Worm (Caenorhabditis elegans) whole organism, L4 larva: ENCODE data around the gene mbf-1.

Experiments used
- F10B5.3 ChIP-seq: sonication (generic microtip); optimal IDR thresholded peaks from 2 replicates; lab custom pipeline; 2016; ENCODE audit warnings: mild to moderate bottlenecking, missing genetic modification characterization, missing compliant biosample characterization
- F26F4.8 ChIP-seq: fragments of 200-800 bp; sonication (Bioruptor generic); conservative IDR thresholded peaks from 2 replicates; pipeline ENCODE4 v1.3.6; 2022; ENCODE audit warnings: missing genetic modification characterization, missing compliant biosample characterization
- F37D6.2 ChIP-seq: sonication (generic microtip); optimal IDR thresholded peaks from 2 replicates; lab custom pipeline; 2016; ENCODE audit warnings: mild to moderate bottlenecking, missing genetic modification characterization, missing compliant biosample characterization
- F49E8.2 ChIP-seq: sonication (generic microtip); optimal IDR thresholded peaks from 2 replicates; lab custom pipeline; 2016; ENCODE audit warnings: missing compliant biosample characterization, mild to moderate bottlenecking, missing genetic modification characterization, borderline replicate concordance
- R02D3.7 ChIP-seq: fragments of 150-350 bp; sonication (generic microtip); optimal IDR thresholded peaks from 3 replicates; lab custom pipeline; 2014; ENCODE audit warnings: missing biosample characterization, missing genetic modification characterization
- Y105C5A.15 ChIP-seq: fragments of 200-800 bp; sonication (Bioruptor generic); IDR thresholded peaks from 2 replicates; pipeline ENCODE4 v1.3.6; 2022; ENCODE audit warnings: missing genetic modification characterization, missing compliant biosample characterization
- Y48G9A.11 ChIP-seq: fragments of 200-800 bp; sonication (Bioruptor generic); IDR thresholded peaks from 2 replicates; pipeline ENCODE4 v1.3.6; 2022; ENCODE audit warnings: missing genetic modification reagents, missing genetic modification characterization, missing compliant biosample characterization
- Y5F2A.4 ChIP-seq: fragments of 200-800 bp; sonication (Bioruptor generic); optimal IDR thresholded peaks from 2 replicates; lab custom pipeline; 2018; ENCODE audit warnings: mild to moderate bottlenecking, missing genetic modification characterization, missing compliant biosample characterization
- Y75B8A.6 ChIP-seq: fragments of 200-800 bp; sonication (Bioruptor generic); IDR thresholded peaks from 2 replicates; pipeline ENCODE4 v1.3.6; 2022; ENCODE audit warnings: missing genetic modification reagents, missing genetic modification characterization, missing compliant biosample characterization
- aha-1 ChIP-seq: fragments of 150-350 bp; peaks from one replicate; lab custom pipeline; 2014; ENCODE audit warnings: missing biosample characterization, missing genetic modification characterization
- ama-1 ChIP-seq: fragments of 150-350 bp; optimal IDR thresholded peaks from 2 replicates; lab custom pipeline; 2014; ENCODE audit warnings: inconsistent platforms, mixed read lengths
- ceh-20 ChIP-seq: fragments of 200-800 bp; sonication (Bioruptor generic); IDR thresholded peaks from 2 replicates; pipeline ENCODE4 v1.3.6; 2022; ENCODE audit warnings: missing genetic modification reagents, missing genetic modification characterization, missing compliant biosample characterization
- ceh-28 ChIP-seq: fragments of 150-350 bp; optimal IDR thresholded peaks from 2 replicates; lab custom pipeline; 2014; ENCODE audit warnings: missing biosample characterization, missing genetic modification reagents, missing genetic modification characterization
- ces-1 ChIP-seq: fragments of 150-350 bp; sonication (generic microtip); optimal IDR thresholded peaks from 4 replicates; lab custom pipeline; 2014; ENCODE audit warnings: missing biosample characterization, missing genetic modification reagents, missing genetic modification characterization
- cey-2 ChIP-seq: sonication (generic microtip); optimal IDR thresholded peaks from 3 replicates; lab custom pipeline; 2017; ENCODE audit warnings: missing genetic modification characterization, mild to moderate bottlenecking, missing compliant biosample characterization, antibody characterized with exemption, borderline replicate concordance; ENCODE audit not compliant: insufficient read depth
- ctbp-1 ChIP-seq: fragments of 200-800 bp; sonication (Bioruptor generic); IDR thresholded peaks from 2 replicates; pipeline ENCODE4 v1.3.6; 2022; ENCODE audit warnings: missing genetic modification reagents, missing genetic modification characterization, missing compliant biosample characterization
- dmd-6 ChIP-seq: fragments of 200-800 bp; sonication (Bioruptor generic); IDR thresholded peaks from 2 replicates; pipeline ENCODE4 v1.3.6; 2022; ENCODE audit warnings: missing genetic modification reagents, missing genetic modification characterization, missing compliant biosample characterization
- dpl-1 ChIP-seq: fragments of 150-350 bp; optimal IDR thresholded peaks from 2 replicates; lab custom pipeline; 2014; ENCODE audit warnings: missing biosample characterization, missing genetic modification reagents, missing genetic modification characterization
- dve-1 ChIP-seq: sonication (generic microtip); optimal IDR thresholded peaks from 2 replicates; lab custom pipeline; 2017; ENCODE audit warnings: antibody characterized with exemption, mild to moderate bottlenecking, missing genetic modification characterization, missing compliant biosample characterization; ENCODE audit not compliant: insufficient read depth
- egl-27 ChIP-seq: sonication (generic microtip); optimal IDR thresholded peaks from 3 replicates; lab custom pipeline; 2017; ENCODE audit warnings: missing biosample characterization, missing genetic modification reagents, missing genetic modification characterization
- fos-1 ChIP-seq: fragments of 150-350 bp; optimal IDR thresholded peaks from 2 replicates; lab custom pipeline; 2014; ENCODE audit warnings: missing biosample characterization, missing genetic modification characterization
- hif-1 ChIP-seq, 2 experiments: sonication (generic microtip); optimal IDR thresholded peaks; 2 replicates each; lab custom pipeline; 2016 to 2017; ENCODE audit warnings: missing compliant biosample characterization in 2 of 2, missing genetic modification characterization in 2 of 2, missing genetic modification reagents in 2 of 2, missing genotype in 2 of 2, mild to moderate bottlenecking in 1 of 2
- hmg-1.1 ChIP-seq: fragments of 200-800 bp; sonication (Bioruptor generic); IDR thresholded peaks from 2 replicates; pipeline ENCODE4 v1.3.6; 2022; ENCODE audit warnings: missing genetic modification reagents, missing genetic modification characterization, missing compliant biosample characterization
- jun-1 ChIP-seq: fragments of 150-350 bp; optimal IDR thresholded peaks from 2 replicates; lab custom pipeline; 2014; ENCODE audit warnings: missing biosample characterization, missing genetic modification reagents, missing genetic modification characterization
- lim-7 ChIP-seq: fragments of 200-800 bp; sonication (Bioruptor generic); IDR thresholded peaks from 2 replicates; pipeline ENCODE4 v1.3.6; 2022; ENCODE audit warnings: missing genetic modification characterization, missing compliant biosample characterization
- lin-15B ChIP-seq: fragments of 150-350 bp; sonication (generic microtip); optimal IDR thresholded peaks from 3 replicates; lab custom pipeline; 2014; ENCODE audit warnings: missing biosample characterization, missing genetic modification characterization
- madf-9 ChIP-seq: fragments of 200-800 bp; sonication (Bioruptor generic); conservative IDR thresholded peaks from 2 replicates; pipeline ENCODE4 v1.3.6; 2022; ENCODE audit warnings: missing genetic modification reagents, missing genetic modification characterization, missing compliant biosample characterization
- nhr-102 ChIP-seq: sonication (generic microtip); optimal IDR thresholded peaks from 2 replicates; lab custom pipeline; 2016; ENCODE audit warnings: mild to moderate bottlenecking, missing genetic modification characterization, moderate library complexity, missing compliant biosample characterization
- nhr-11 ChIP-seq: fragments of 150-350 bp; optimal IDR thresholded peaks from 2 replicates; lab custom pipeline; 2014; ENCODE audit warnings: missing biosample characterization, missing genetic modification characterization
- nhr-42 ChIP-seq: fragments of 200-800 bp; sonication (Bioruptor generic); IDR thresholded peaks from 2 replicates; pipeline ENCODE4 v1.3.6; 2022; ENCODE audit warnings: missing genetic modification characterization, missing compliant biosample characterization
- nhr-6 ChIP-seq: fragments of 150-350 bp; optimal IDR thresholded peaks from 2 replicates; lab custom pipeline; 2014; ENCODE audit warnings: missing biosample characterization, missing genetic modification characterization
- saeg-2 ChIP-seq: fragments of 200-800 bp; sonication (Bioruptor generic); IDR thresholded peaks from 2 replicates; pipeline ENCODE4 v1.3.6; 2022; ENCODE audit warnings: missing genetic modification reagents, missing genetic modification characterization, missing compliant biosample characterization
- skn-1 ChIP-seq: fragments of 150-350 bp; optimal IDR thresholded peaks from 2 replicates; lab custom pipeline; 2014; ENCODE audit warnings: missing biosample characterization, missing genetic modification characterization
- spr-3 ChIP-seq: fragments of 200-800 bp; sonication (Bioruptor generic); optimal IDR thresholded peaks from 2 replicates; lab custom pipeline; 2018; ENCODE audit warnings: mild to moderate bottlenecking, missing genetic modification characterization, missing compliant biosample characterization
- unc-130 ChIP-seq: sonication (generic microtip); optimal IDR thresholded peaks from 2 replicates; lab custom pipeline; 2016; ENCODE audit warnings: missing genetic modification reagents, missing genetic modification characterization, missing compliant biosample characterization
- unc-39 ChIP-seq: sonication (generic microtip); optimal IDR thresholded peaks from 2 replicates; lab custom pipeline; 2017; ENCODE audit warnings: missing biosample characterization, missing genetic modification characterization
- zfp-3 ChIP-seq: fragments of 200-800 bp; sonication (Bioruptor generic); conservative IDR thresholded peaks from 2 replicates; pipeline ENCODE4 v1.3.6; 2022; ENCODE audit warnings: missing genetic modification reagents, missing genetic modification characterization, missing compliant biosample characterization
- zip-2 ChIP-seq: fragments of 150-350 bp; optimal IDR thresholded peaks from 2 replicates; lab custom pipeline; 2014; ENCODE audit warnings: missing biosample characterization, missing genetic modification characterization
- ztf-7 ChIP-seq: fragments of 150-350 bp; optimal IDR thresholded peaks from 2 replicates; lab custom pipeline; 2014; ENCODE audit warnings: missing biosample characterization, missing genetic modification characterization

Gene mbf-1

DNA sequence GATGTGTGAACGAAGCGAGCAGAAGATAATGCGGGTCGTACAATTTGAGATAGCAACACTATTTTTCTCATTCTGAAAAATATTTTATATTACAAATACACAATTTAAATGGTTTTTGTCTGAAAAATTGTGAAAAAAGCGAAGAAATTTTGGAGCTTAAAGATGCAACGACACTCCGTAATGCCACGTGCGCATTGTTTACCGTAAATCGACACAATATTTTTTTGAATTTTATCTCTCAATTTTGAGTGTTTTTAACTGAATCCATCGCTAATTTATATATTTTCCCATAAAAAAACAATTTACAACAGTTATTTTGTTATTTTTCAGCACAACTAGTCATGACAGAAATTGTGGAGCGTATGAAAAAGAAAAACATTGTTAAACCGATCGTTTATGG, 40.8 kb upstream of the mbf-1 start, which contains the start of the genes M04B2.4 and gfl-1 (continued):
- TF ChIP-seq Y5F2A.4 (GFP tag; lab: Kevin White, UChicago) (no peak), dmd-6 (GFP tag; lab: Robert Waterston, UW) (no peak), aha-1 (tag; lab: Kevin White, UChicago) (no peak), egl-27 (tag; lab: Kevin White, UChicago) (no peak), ztf-7 (tag; lab: Kevin White, UChicago) (peak; percentile 28), dpl-1 (GFP tag; lab: Kevin White, UChicago) (peak; percentile 56)
- TF ChIP-seq, all 104 proteins: peak for 6

DNA sequence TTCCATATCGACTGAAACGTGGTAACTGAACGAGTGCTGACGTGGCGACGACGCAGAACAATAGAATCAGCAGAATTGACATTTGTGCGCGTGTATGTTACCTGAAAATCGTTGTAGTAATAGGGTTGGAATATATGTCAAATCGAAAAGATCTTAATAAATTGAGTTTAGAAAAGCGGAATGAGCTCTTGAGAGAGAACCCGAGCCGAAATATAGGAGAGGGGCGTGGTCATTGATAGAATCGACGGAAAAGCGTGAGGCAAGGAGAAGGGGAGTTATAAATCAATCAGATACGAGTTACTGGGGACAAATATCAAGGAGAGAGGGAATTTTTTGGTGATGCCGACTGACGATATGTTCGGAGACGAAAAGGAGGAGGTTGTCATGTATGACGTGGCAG, 30.5 kb upstream of the mbf-1 start, which contains the start of gene M04B2.6:
Gene M04B2.6, minus strand, starts transcription at position 101 of the 400 bp plus-strand sequence.
- TF ChIP-seq F49E8.2 (no peak), dve-1 (tag; lab: Kevin White, UChicago) (no peak), nhr-6 (tag; lab: Kevin White, UChicago) (no peak), lim-7 (GFP tag; lab: Robert Waterston, UW) (no peak), hif-1 (tag; optimal IDR thresholded peaks at IDR 0.05; lab: Kevin White, UChicago) (no peak), zfp-3 (no peak), Y48G9A.11 (GFP tag; lab: Robert Waterston, UW) (no peak), madf-9 (GFP tag; lab: Robert Waterston, UW) (no peak), hmg-1.1 (GFP tag; lab: Robert Waterston, UW) (no peak), dmd-6 (GFP tag; lab: Robert Waterston, UW) (no peak), spr-3 (no peak), unc-130 (GFP tag; lab: Kevin White, UChicago) (no peak), zip-2 (no peak), Y75B8A.6 (GFP tag; lab: Robert Waterston, UW) (no peak), nhr-102 (tag; lab: Kevin White, UChicago) (no peak), jun-1 (tag; lab: Kevin White, UChicago) (no peak), nhr-42 (GFP tag; lab: Robert Waterston, UW) (no peak), ces-1 (no peak), nhr-11 (no peak), ctbp-1 (GFP tag; lab: Robert Waterston, UW) (no peak)

DNA sequence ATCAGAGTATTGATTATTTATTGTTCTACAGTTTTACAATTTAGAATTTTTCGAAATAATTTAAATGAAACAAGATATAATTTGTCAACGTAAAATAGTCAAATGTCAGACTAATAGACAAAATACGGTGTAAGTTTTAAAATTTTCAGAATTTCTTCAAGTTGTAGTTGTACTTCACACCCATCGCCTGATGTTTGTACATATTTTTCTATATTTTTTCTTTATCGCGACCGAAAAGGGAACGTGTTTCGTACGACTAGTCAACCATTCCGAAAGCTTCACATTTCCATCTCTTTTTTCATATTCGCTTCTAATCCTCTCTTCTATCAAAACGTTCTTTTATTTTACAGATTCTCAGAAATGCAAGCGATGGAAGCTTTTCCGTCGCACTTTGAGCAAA, 24.2 kb upstream of the mbf-1 start, which contains the start of gene twk-25:
Gene twk-25, plus strand, starts transcription at position 301 of the 400 bp plus-strand sequence.
- TF ChIP-seq dpl-1 (GFP tag; lab: Kevin White, UChicago), result no peak
- TF ChIP-seq cey-2 (tag; lab: Kevin White, UChicago), result no peak
- TF ChIP-seq F26F4.8 (GFP tag; lab: Robert Waterston, UW), result no peak
- no peak for TF ChIP-seq unc-130 (GFP tag; lab: Kevin White, UChicago)
- TF ChIP-seq lin-15B (tag; lab: Kevin White, UChicago), result no peak
- TF ChIP-seq Y105C5A.15 (GFP tag; lab: Robert Waterston, UW), result no peak
- TF ChIP-seq ceh-28 (tag; lab: Kevin White, UChicago), result no peak
- no peak for TF ChIP-seq saeg-2 (GFP tag; lab: Robert Waterston, UW)
- TF ChIP-seq F10B5.3 (tag; lab: Kevin White, UChicago), result no peak
- TF ChIP-seq R02D3.7 (tag; lab: Kevin White, UChicago), result no peak
- no peak for TF ChIP-seq unc-39 (tag; lab: Kevin White, UChicago)
- TF ChIP-seq ama-1 (lab: Kevin White, UChicago), result no peak
- TF ChIP-seq ceh-20, result no peak
- TF ChIP-seq F37D6.2 (tag; lab: Kevin White, UChicago), result no peak
- TF ChIP-seq egl-27 (tag; lab: Kevin White, UChicago), result no peak
- no peak for TF ChIP-seq skn-1 (tag; lab: Kevin White, UChicago)
- TF ChIP-seq fos-1 (tag; lab: Kevin White, UChicago), result no peak
- no peak for TF ChIP-seq jun-1 (tag; lab: Kevin White, UChicago)
